Worm (Caenorhabditis elegans) whole organism, mixed stage, embryonic: ENCODE results near the gene lin-18.

Experiments used
- ceh-43 ChIP-seq: fragments of 200-800 bp; sonication (Bioruptor generic); optimal IDR thresholded peaks from 2 replicates; lab custom pipeline; 2018; ENCODE audit warnings: mild to moderate bottlenecking, missing genetic modification characterization, moderate library complexity, missing compliant biosample characterization
- ham-2 ChIP-seq: fragments of 200-800 bp; sonication (Bioruptor generic); optimal IDR thresholded peaks from 2 replicates; lab custom pipeline; 2018; ENCODE audit warnings: mild to moderate bottlenecking, missing genetic modification characterization, missing compliant biosample characterization
- nhr-28 ChIP-seq: fragments of 150-350 bp; optimal IDR thresholded peaks from 2 replicates; lab custom pipeline; 2014; ENCODE audit warnings: missing biosample characterization, missing genetic modification characterization

DNA sequence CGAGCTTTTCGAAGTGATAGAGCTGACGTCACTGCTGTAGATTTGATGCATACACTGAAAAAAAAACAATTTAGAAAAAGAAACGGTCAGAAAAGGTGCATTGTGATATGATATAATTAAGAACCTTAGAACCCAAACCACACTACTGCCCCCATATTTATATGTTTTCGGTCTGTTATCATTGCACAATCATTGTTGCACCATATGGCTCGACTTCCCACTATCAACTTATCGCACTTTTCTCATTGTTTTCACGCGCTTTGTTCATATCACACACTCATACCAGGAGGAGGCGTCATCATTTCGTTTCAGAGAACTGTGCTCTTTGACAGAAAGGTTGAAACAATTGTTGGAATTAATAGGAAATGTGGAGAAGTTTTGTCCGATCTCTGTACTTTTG, 50.6 kb downstream of the lin-18 start:
- TF ChIP-seq ceh-43 (GFP tag; lab: Kevin White, UChicago) (no peak), nhr-28 (tag; lab: Kevin White, UChicago) (no peak), ham-2 (no peak)
